Fruit fly (Drosophila melanogaster) whole organism, embryonic: ENCODE measurements around the gene CG43815.

Experiments used
- Abd-B ChIP-seq: fragments of 200-800 bp; sonication (Bioruptor generic); optimal IDR thresholded peaks from 2 replicates; lab custom pipeline; 2018; ENCODE audit warnings: missing biosample characterization, mild to moderate bottlenecking, missing genetic modification characterization, moderate library complexity
- Asciz ChIP-seq: fragments of 200-800 bp; sonication (Bioruptor generic); optimal IDR thresholded peaks from 2 replicates; lab custom pipeline; 2017; ENCODE audit warnings: missing biosample characterization, mild to moderate bottlenecking, missing genetic modification characterization, missing genetic modification reagents
- CG10147 ChIP-seq: fragments of 200-800 bp; sonication (Bioruptor generic); optimal IDR thresholded peaks from 2 replicates; lab custom pipeline; 2019; ENCODE audit warnings: missing biosample characterization, mild to moderate bottlenecking, missing genetic modification characterization, moderate library complexity
- CG1024 ChIP-seq: fragments of 200-800 bp; sonication (Bioruptor generic); IDR thresholded peaks from 2 replicates; pipeline ENCODE4 v1.3.6; 2022; ENCODE audit warnings: missing biosample characterization, missing genetic modification characterization
- CG11093 ChIP-seq: fragments of 200-800 bp; sonication (Bioruptor generic); IDR thresholded peaks from 3 replicates; pipeline ENCODE4 v1.3.6; 2022; ENCODE audit warnings: missing biosample characterization, missing genetic modification characterization
- CG11504 ChIP-seq: fragments of 200-800 bp; sonication (Bioruptor generic); optimal IDR thresholded peaks from 3 replicates; lab custom pipeline; 2019; ENCODE audit warnings: missing biosample characterization, mild to moderate bottlenecking, missing genetic modification characterization, moderate library complexity
- CG12219 ChIP-seq: fragments of 200-800 bp; sonication (Bioruptor generic); optimal IDR thresholded peaks from 3 replicates; lab custom pipeline; 2018; ENCODE audit warnings: missing biosample characterization, mild to moderate bottlenecking, missing genetic modification characterization
- CG12942 ChIP-seq: fragments of 200-800 bp; sonication (Bioruptor generic); optimal IDR thresholded peaks from 3 replicates; lab custom pipeline; 2016; ENCODE audit warnings: missing biosample characterization, missing genetic modification characterization
- CG14014 ChIP-seq: fragments of 200-800 bp; sonication (Bioruptor generic); IDR thresholded peaks from 2 replicates; pipeline ENCODE4 v1.3.6; 2022; ENCODE audit warnings: missing biosample characterization, missing genetic modification characterization
- CG15696 ChIP-seq: fragments of 200-800 bp; sonication (Bioruptor generic); optimal IDR thresholded peaks from 2 replicates; lab custom pipeline; 2019; ENCODE audit warnings: missing biosample characterization, mild to moderate bottlenecking, missing genetic modification characterization, moderate library complexity
- CG2116 ChIP-seq: fragments of 200-800 bp; sonication (Bioruptor generic); optimal IDR thresholded peaks from 3 replicates; lab custom pipeline; 2018; ENCODE audit warnings: missing biosample characterization, mild to moderate bottlenecking, missing genetic modification characterization
- CG2120 ChIP-seq: fragments of 200-800 bp; sonication (Bioruptor generic); optimal IDR thresholded peaks from 3 replicates; lab custom pipeline; 2016; ENCODE audit warnings: missing biosample characterization, missing genetic modification characterization
- CG32532 ChIP-seq: fragments of 200-800 bp; sonication (Bioruptor generic); IDR thresholded peaks from 2 replicates; pipeline ENCODE4 v1.3.6; 2022; ENCODE audit warnings: missing biosample characterization, missing genetic modification characterization
- CG34422 ChIP-seq: fragments of 200-800 bp; sonication (Bioruptor generic); IDR thresholded peaks from 3 replicates; pipeline ENCODE4 v1.3.6; 2022; ENCODE audit warnings: missing biosample characterization, missing genetic modification characterization
- CG3847 ChIP-seq: fragments of 200-800 bp; sonication (Bioruptor generic); IDR thresholded peaks from 2 replicates; pipeline ENCODE4 v1.3.6; 2022; ENCODE audit warnings: missing biosample characterization, missing genetic modification characterization
- CG42726 ChIP-seq: fragments of 200-800 bp; sonication (Bioruptor generic); IDR thresholded peaks from 2 replicates; pipeline ENCODE4 v1.3.6; 2022; ENCODE audit warnings: missing biosample characterization, missing genetic modification characterization; ENCODE audit not compliant: partially characterized antibody
- CG6813 ChIP-seq: fragments of 200-800 bp; sonication (Bioruptor generic); optimal IDR thresholded peaks from 2 replicates; lab custom pipeline; 2017; ENCODE audit warnings: missing biosample characterization, missing genetic modification characterization, mild to moderate bottlenecking, moderate library complexity, missing genetic modification reagents
- D19B ChIP-seq: fragments of 200-800 bp; sonication (Bioruptor generic); optimal IDR thresholded peaks from 2 replicates; lab custom pipeline; 2017; ENCODE audit warnings: missing biosample characterization, mild to moderate bottlenecking, missing genetic modification characterization
- Dfd ChIP-seq, 2 experiments: fragments of >200 bp; optimal IDR thresholded peaks; 2 replicates each; lab custom pipeline; 2017; ENCODE audit warnings: missing biosample characterization in 2 of 2, missing genetic modification characterization in 2 of 2
- Doc2 ChIP-seq: fragments of 200-800 bp; sonication (Bioruptor generic); IDR thresholded peaks from 2 replicates; pipeline ENCODE4 v1.3.6; 2022; ENCODE audit warnings: missing biosample characterization, missing genetic modification characterization
- Doc3 ChIP-seq: fragments of 200-800 bp; sonication (Bioruptor generic); IDR thresholded peaks from 3 replicates; pipeline ENCODE4 v1.3.6; 2022; ENCODE audit warnings: missing biosample characterization, missing genetic modification characterization; ENCODE audit not compliant: partially characterized antibody
- GATAe ChIP-seq: fragments of 200-800 bp; sonication (Bioruptor generic); conservative IDR thresholded peaks from 2 replicates; pipeline ENCODE4 v1.3.6; 2022; ENCODE audit warnings: missing biosample characterization, missing genetic modification characterization
- Gug ChIP-seq: fragments of 200-800 bp; sonication (Bioruptor generic); IDR thresholded peaks from 4 replicates; pipeline ENCODE4 v1.3.6; 2022; ENCODE audit warnings: missing biosample characterization, missing genetic modification characterization
- HLH3B ChIP-seq: fragments of 200-800 bp; sonication (Bioruptor generic); IDR thresholded peaks from 2 replicates; pipeline ENCODE4 v1.3.6; 2022; ENCODE audit warnings: missing biosample characterization, missing genetic modification characterization
- HmgD ChIP-seq: fragments of 200-800 bp; sonication (Bioruptor generic); optimal IDR thresholded peaks from 3 replicates; lab custom pipeline; 2016; ENCODE audit warnings: missing biosample characterization, missing genetic modification characterization
- HmgZ ChIP-seq: fragments of 200-800 bp; sonication (Bioruptor generic); optimal IDR thresholded peaks from 2 replicates; lab custom pipeline; 2018; ENCODE audit warnings: missing biosample characterization, mild to moderate bottlenecking, missing genetic modification characterization
- Hr39 ChIP-seq: fragments of >200 bp; optimal IDR thresholded peaks from 2 replicates; lab custom pipeline; 2017
- Max ChIP-seq: fragments of 200-800 bp; sonication (Bioruptor generic); optimal IDR thresholded peaks from 2 replicates; lab custom pipeline; 2016; ENCODE audit warnings: missing biosample characterization, mild to moderate bottlenecking, missing genetic modification characterization
- Myb ChIP-seq: fragments of 200-800 bp; sonication (Bioruptor generic); optimal IDR thresholded peaks from 2 replicates; lab custom pipeline; 2016; ENCODE audit warnings: missing biosample characterization, missing genetic modification characterization
- Neu2 ChIP-seq: fragments of 200-800 bp; sonication (Bioruptor generic); optimal IDR thresholded peaks from 3 replicates; lab custom pipeline; 2016; ENCODE audit warnings: missing biosample characterization, missing genetic modification characterization, borderline replicate concordance
- Nf-YB ChIP-seq: fragments of 200-800 bp; sonication (Bioruptor generic); optimal IDR thresholded peaks from 3 replicates; lab custom pipeline; 2019; ENCODE audit warnings: missing biosample characterization, mild to moderate bottlenecking, missing genetic modification characterization, moderate library complexity
- Oaz ChIP-seq: fragments of 200-800 bp; sonication (Bioruptor generic); IDR thresholded peaks from 2 replicates; pipeline ENCODE4 v1.3.6; 2022; ENCODE audit warnings: missing biosample characterization, missing genetic modification characterization
- Ptx1 ChIP-seq: fragments of 200-800 bp; sonication (Bioruptor generic); IDR thresholded peaks from 2 replicates; pipeline ENCODE4 v1.3.6; 2022; ENCODE audit warnings: missing biosample characterization, missing genetic modification characterization
- Six4 ChIP-seq: fragments of 200-800 bp; sonication (Bioruptor generic); optimal IDR thresholded peaks from 2 replicates; lab custom pipeline; 2016; ENCODE audit warnings: missing biosample characterization, missing genetic modification characterization
- Sox100B ChIP-seq: fragments of 200-800 bp; sonication (Bioruptor generic); optimal IDR thresholded peaks from 3 replicates; lab custom pipeline; 2018; ENCODE audit warnings: missing biosample characterization, mild to moderate bottlenecking, missing genetic modification characterization
- Spps ChIP-seq: fragments of 200-800 bp; sonication (Bioruptor generic); optimal IDR thresholded peaks from 2 replicates; lab custom pipeline; 2018; ENCODE audit warnings: missing biosample characterization, mild to moderate bottlenecking, missing genetic modification characterization
- amos ChIP-seq: fragments of 200-800 bp; sonication (Bioruptor generic); IDR thresholded peaks from 2 replicates; pipeline ENCODE4 v1.3.6; 2022; ENCODE audit warnings: missing biosample characterization, missing genetic modification characterization; ENCODE audit not compliant: partially characterized antibody
- dan ChIP-seq: fragments of 200-800 bp; sonication (Bioruptor generic); IDR thresholded peaks from 2 replicates; pipeline ENCODE4 v1.3.6; 2022; ENCODE audit warnings: missing biosample characterization, missing genetic modification characterization
- grn ChIP-seq: fragments of 200-800 bp; sonication (Bioruptor generic); optimal IDR thresholded peaks from 3 replicates; lab custom pipeline; 2017; ENCODE audit warnings: missing biosample characterization, missing genetic modification characterization
- gt ChIP-seq: fragments of 200-800 bp; sonication (Bioruptor generic); IDR thresholded peaks from 2 replicates; pipeline ENCODE4 v1.3.6; 2022; ENCODE audit warnings: missing biosample characterization, missing genetic modification characterization
- jumu ChIP-seq: fragments of 200-800 bp; sonication (Bioruptor generic); optimal IDR thresholded peaks from 3 replicates; lab custom pipeline; 2016; ENCODE audit warnings: missing biosample characterization, missing genetic modification characterization
- klu ChIP-seq: fragments of 200-800 bp; sonication (Bioruptor generic); IDR thresholded peaks from 2 replicates; pipeline ENCODE4 v1.3.6; 2022; ENCODE audit warnings: missing biosample characterization, missing genetic modification characterization
- lola ChIP-seq, 3 experiments: fragments of >200 bp in 2 of 3; fragments of 200-800 bp in 1 of 3; sonication (Bioruptor generic) in 1 of 3; optimal IDR thresholded peaks; 2 replicates each; lab custom pipeline; 2017 to 2019; ENCODE audit warnings: missing biosample characterization in 3 of 3, missing genetic modification characterization in 3 of 3, mild to moderate bottlenecking in 1 of 3, moderate library complexity in 1 of 3
- maf-S ChIP-seq: fragments of 200-800 bp; sonication (Bioruptor generic); optimal IDR thresholded peaks from 2 replicates; lab custom pipeline; 2016; ENCODE audit warnings: missing biosample characterization, missing genetic modification characterization
- mirr ChIP-seq: fragments of 200-800 bp; sonication (Bioruptor generic); optimal IDR thresholded peaks from 3 replicates; lab custom pipeline; 2018; ENCODE audit warnings: missing biosample characterization, mild to moderate bottlenecking, missing genetic modification characterization
- pb ChIP-seq: fragments of 200-800 bp; sonication (Bioruptor generic); optimal IDR thresholded peaks from 3 replicates; lab custom pipeline; 2016; ENCODE audit warnings: missing biosample characterization, missing genetic modification characterization
- sc ChIP-seq, 3 experiments: fragments of >200 bp in 2 of 3; fragments of 200-800 bp in 1 of 3; sonication (Bioruptor generic) in 1 of 3; optimal IDR thresholded peaks; 2 replicates in 2 of 3; 3 replicates in 1 of 3; lab custom pipeline; 2017; ENCODE audit warnings: mild to moderate bottlenecking in 1 of 3, missing biosample characterization in 1 of 3, missing genetic modification characterization in 1 of 3, missing genetic modification reagents in 1 of 3
- sug ChIP-seq: fragments of 200-800 bp; optimal IDR thresholded peaks from 2 replicates; lab custom pipeline; 2019; ENCODE audit warnings: missing biosample characterization, mild to moderate bottlenecking, missing genetic modification characterization, moderate library complexity
- zf30C ChIP-seq: fragments of 200-800 bp; sonication (Bioruptor generic); optimal IDR thresholded peaks from 3 replicates; lab custom pipeline; 2018; ENCODE audit warnings: missing biosample characterization, mild to moderate bottlenecking, missing genetic modification characterization

CG43815 gene

DNA sequence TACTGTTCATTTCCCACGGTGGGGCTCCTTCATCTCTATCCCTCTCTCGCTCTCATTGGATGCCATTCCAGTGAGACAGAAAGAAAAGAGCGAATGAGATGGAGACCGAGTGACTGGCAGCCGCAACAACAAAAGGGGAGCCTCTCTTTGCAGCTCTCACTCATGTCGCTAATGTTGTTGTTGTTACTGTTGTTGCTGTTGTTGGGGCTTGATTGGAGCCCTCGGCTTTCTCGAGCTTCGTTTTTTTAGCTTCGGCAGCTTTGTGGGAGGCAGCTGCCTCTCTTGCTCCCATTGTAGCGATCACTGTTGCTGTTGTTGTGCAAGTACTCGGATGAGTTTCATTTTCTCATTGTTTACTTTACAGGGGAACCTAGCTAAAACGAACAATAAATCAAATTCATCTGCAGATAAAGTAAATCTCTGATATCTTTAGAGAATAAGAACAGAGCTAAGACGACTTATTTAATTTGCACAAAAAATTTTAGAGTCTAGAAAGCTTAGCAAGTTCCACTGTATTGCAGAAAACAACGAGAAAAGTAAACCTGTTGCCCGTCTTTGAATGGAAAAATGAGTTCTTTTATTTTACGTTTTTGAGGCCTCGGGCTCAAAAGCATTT is 41.7 kb upstream of the CG43815 start (continued):
- 0 out of 2 replicates have a peak, but pooled peaks have one; percentile 40 for TF ChIP-seq klu
- no peak for TF ChIP-seq zf30C (GFP tag; lab: Kevin White, UChicago)
- no peak for TF ChIP-seq Dfd (GFP tag; optimal IDR thresholded peaks at IDR 0.05; lab: Kevin White, UChicago)
- peak; percentile 54; the same call in 1 of the 3 replicates for TF ChIP-seq CG34422 (GFP tag; lab: Robert Waterston, UW)
- peak; percentile 50 for TF ChIP-seq CG12942 (GFP tag; lab: Kevin White, UChicago)
- TF ChIP-seq jumu, result peak; percentile 23
- peak; percentile 9 for TF ChIP-seq CG2116 (GFP tag; lab: Kevin White, UChicago)
- TF ChIP-seq CG12219, result peak; percentile 36
- no peak for TF ChIP-seq grn (GFP tag; lab: Kevin White, UChicago)
- TF ChIP-seq CG3847 (GFP tag; lab: Robert Waterston, UW), result peak; percentile 35; the same call in 1 of the 2 replicates
- peak; percentile 75 for TF ChIP-seq CG11504 (tag; lab: Kevin White, UChicago)
- TF ChIP-seq HmgD, result no peak
- no peak for TF ChIP-seq CG42726 (GFP tag; lab: Robert Waterston, UW)
- peak; percentile 44 for TF ChIP-seq CG2120 (GFP tag; lab: Kevin White, UChicago)
- TF ChIP-seq Asciz (GFP tag; lab: Kevin White, UChicago), result peak; percentile 49
- TF ChIP-seq Doc3, result no peak
- TF ChIP-seq Gug (GFP tag; lab: Robert Waterston, UW), result 0 out of 4 replicates have a peak, but pooled peaks have one; percentile 22
- no peak; the same call in 1 of the 2 replicates for TF ChIP-seq CG14014 (GFP tag; lab: Robert Waterston, UW)
- TF ChIP-seq HLH3B (GFP tag; lab: Robert Waterston, UW), result peak; percentile 66
- peak; percentile 32 for TF ChIP-seq Abd-B (GFP tag; lab: Kevin White, UChicago)
- no peak for TF ChIP-seq maf-S (GFP tag; lab: Kevin White, UChicago)
- TF ChIP-seq Oaz (GFP tag; lab: Robert Waterston, UW), result peak; percentile 44; the same call in 1 of the 2 replicates
- no peak for TF ChIP-seq HmgZ (tag; lab: Kevin White, UChicago)
- peak; percentile 51 for TF ChIP-seq Sox100B (GFP tag; lab: Kevin White, UChicago)
- peak; percentile 2 for TF ChIP-seq CG15696
- no peak for TF ChIP-seq amos (GFP tag; lab: Robert Waterston, UW)
- TF ChIP-seq Doc2 (GFP tag; lab: Robert Waterston, UW), result no peak
- no peak for TF ChIP-seq mirr (GFP tag; lab: Kevin White, UChicago)
- TF ChIP-seq CG6813 (GFP tag; lab: Kevin White, UChicago), result peak; percentile 27
- no peak for TF ChIP-seq D19B (GFP tag; lab: Kevin White, UChicago)
- no peak for TF ChIP-seq sc (optimal IDR thresholded peaks at IDR 0.05; lab: Kevin White, UChicago)
- peak; percentile 5 for TF ChIP-seq sc (GFP tag; optimal IDR thresholded peaks at IDR 0.05; lab: Kevin White, UChicago)
- TF ChIP-seq Hr39, result no peak
- peak; percentile 59 for TF ChIP-seq CG1024 (GFP tag; lab: Robert Waterston, UW)
- no peak for TF ChIP-seq CG10147 (GFP tag; lab: Kevin White, UChicago)
- TF ChIP-seq Nf-YB (GFP tag; lab: Kevin White, UChicago), result peak; percentile 92
- peak; percentile 45 for TF ChIP-seq Six4 (GFP tag; lab: Kevin White, UChicago)
- TF ChIP-seq gt, result no peak
- peak; percentile 27 for TF ChIP-seq Spps (tag; lab: Kevin White, UChicago)
- TF ChIP-seq Max, result no peak
- peak; percentile 59; the same call in 1 of the 3 replicates for TF ChIP-seq CG11093 (GFP tag; lab: Robert Waterston, UW)
- TF ChIP-seq pb (GFP tag; lab: Kevin White, UChicago), result peak; percentile 67
- TF ChIP-seq CG32532 (GFP tag; lab: Robert Waterston, UW), result peak; percentile 37; the same call in 1 of the 2 replicates
- TF ChIP-seq dan (GFP tag; lab: Robert Waterston, UW), result no peak
- TF ChIP-seq sug (tag; lab: Kevin White, UChicago), result no peak
- no peak for TF ChIP-seq Myb (GFP tag; lab: Kevin White, UChicago)
- peak; percentile 71 for TF ChIP-seq Ptx1 (GFP tag; lab: Robert Waterston, UW)
- TF ChIP-seq Neu2 (GFP tag; lab: Kevin White, UChicago), result no peak
- TF ChIP-seq lola (GFP tag; optimal IDR thresholded peaks at IDR 0.05; lab: Kevin White, UChicago), result peak in 1 of 3 experiments; percentile 47
- no peak for TF ChIP-seq GATAe (GFP tag; lab: Robert Waterston, UW)
